Fruit fly (Drosophila melanogaster): Measurements from ENCODE around the gene Sf3b6.
"Not testable (repeated sequence)": the region's sequence is repeated elsewhere in the genome, so short reads cannot be mapped to it uniquely, and the experiment has no call there.

DNA sequence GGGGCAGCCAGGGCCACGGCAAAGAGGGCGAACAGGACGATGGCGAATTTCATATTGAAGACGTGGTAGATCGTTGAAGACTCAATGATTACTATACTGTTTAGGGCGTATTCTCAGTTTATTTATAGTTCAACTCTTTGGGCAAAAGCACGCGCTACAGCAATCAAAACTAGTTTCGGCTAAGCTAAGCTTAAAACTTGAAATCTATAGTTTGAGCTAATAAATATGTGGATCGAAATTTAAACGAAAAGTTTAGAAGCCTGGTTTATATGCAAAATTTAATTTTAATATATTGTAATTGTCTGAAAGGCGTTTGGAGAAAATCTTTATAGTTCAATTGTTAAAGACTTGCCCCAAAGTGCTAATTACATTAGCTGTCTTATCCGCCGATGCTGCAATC is 45.1 kb downstream of the Sf3b6 start, which contains the start of gene Cpr65Ax1:
- TF ChIP-seq CTCF, CG8478 (optimal IDR thresholded peaks at IDR 0.05): not testable (repeated sequence)

All from S2 (cell line).